Fruit fly (Drosophila melanogaster): ENCODE results near the gene sni.

- no peak for TF ChIP-seq Myc (optimal IDR thresholded peaks at IDR 0.05)
- TF ChIP-seq psq (optimal IDR thresholded peaks at IDR 0.05) = no peak
- TF ChIP-seq h (optimal IDR thresholded peaks at IDR 0.05) = no peak
- no peak for TF ChIP-seq insv (optimal IDR thresholded peaks at IDR 0.05)
- TF ChIP-seq ttk (optimal IDR thresholded peaks at IDR 0.05) = no peak
- no peak for TF ChIP-seq Sin3A (optimal IDR thresholded peaks at IDR 0.05)
These were observed 21.4 kb upstream of the sni start for dm6 chrX:8265261-8265660.

All from Kc167 (cell line).